Worm (Caenorhabditis elegans): Measurements from ENCODE around the gene vps-15.
A peak's percentile ranks its signal among the peaks of the same experiment; 100 is the strongest.

The vps-15 gene

DNA sequence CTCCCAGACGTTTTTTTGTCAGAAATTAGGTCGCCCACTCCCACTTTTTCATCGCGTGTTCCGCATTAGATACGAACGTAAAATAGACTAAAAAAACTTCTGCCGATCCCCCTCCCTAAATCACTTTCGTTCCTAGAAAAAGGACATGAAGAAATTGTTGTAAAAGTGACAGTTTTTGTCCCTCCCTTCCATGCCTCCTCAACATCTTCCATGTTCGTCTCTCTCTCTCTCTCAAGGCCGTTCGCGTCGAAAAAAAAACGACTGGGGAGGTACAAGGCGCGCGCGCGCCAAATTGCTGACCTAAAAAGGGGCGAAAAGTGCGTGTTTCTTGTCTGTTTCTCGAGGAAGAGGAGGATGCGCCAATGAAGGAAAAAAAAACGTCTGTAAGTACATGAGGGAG lies 13.1 kb upstream of the vps-15 start:
- no peak for TF ChIP-seq scrt-1 (GFP tag; IDR thresholded peaks at IDR 0.05)
- no peak for TF ChIP-seq hmbx-1 (tag; optimal IDR thresholded peaks at IDR 0.05)
- TF ChIP-seq ceh-36 (tag; optimal IDR thresholded peaks at IDR 0.05), result no peak

DNA sequence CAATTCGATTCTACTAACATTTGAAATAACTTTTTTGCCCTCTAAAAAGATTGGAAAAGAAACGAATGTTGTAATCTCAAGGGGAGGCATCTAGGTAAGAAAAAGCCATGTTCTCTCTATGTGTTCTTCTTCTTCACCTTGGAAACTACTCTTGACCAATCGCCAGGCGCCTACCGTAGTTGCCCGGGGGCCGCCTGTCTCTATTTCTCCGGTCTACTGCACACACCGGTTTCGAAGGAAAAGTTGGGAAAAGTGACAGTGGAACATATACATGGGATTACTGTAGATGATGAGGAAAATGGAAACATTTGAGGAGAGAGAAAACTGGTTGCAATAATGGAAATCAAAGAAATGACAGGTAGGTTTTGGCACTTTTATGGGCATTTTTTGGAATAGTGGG lies 10.8 kb upstream of the vps-15 start:
- TF ChIP-seq sea-1 (GFP tag; conservative IDR thresholded peaks at IDR 0.05) (no peak), flt-1 (GFP tag; IDR thresholded peaks at IDR 0.05) (no peak), tbx-37 (GFP tag; conservative IDR thresholded peaks at IDR 0.05) (no peak), ceh-36 (tag; optimal IDR thresholded peaks at IDR 0.05) (no peak), tbx-11 (GFP tag; IDR thresholded peaks at IDR 0.05) (no peak), aly-1 (tag; optimal IDR thresholded peaks at IDR 0.05) (no peak), pes-1 (GFP tag; IDR thresholded peaks at IDR 0.05) (no peak), hmg-4 (GFP tag; optimal IDR thresholded peaks at IDR 0.05) (no peak), ama-1 (optimal IDR thresholded peaks at IDR 0.05) (no peak), ceh-13 (GFP tag; optimal IDR thresholded peaks at IDR 0.05) (no peak), scrt-1 (GFP tag; IDR thresholded peaks at IDR 0.05) (no peak), F13C5.2 (tag; optimal IDR thresholded peaks at IDR 0.05) (no peak), B0310.2 (tag; optimal IDR thresholded peaks at IDR 0.05) (no peak), ets-7 (tag; optimal IDR thresholded peaks at IDR 0.05) (no peak), tra-4 (tag; optimal IDR thresholded peaks at IDR 0.05) (no peak)

DNA sequence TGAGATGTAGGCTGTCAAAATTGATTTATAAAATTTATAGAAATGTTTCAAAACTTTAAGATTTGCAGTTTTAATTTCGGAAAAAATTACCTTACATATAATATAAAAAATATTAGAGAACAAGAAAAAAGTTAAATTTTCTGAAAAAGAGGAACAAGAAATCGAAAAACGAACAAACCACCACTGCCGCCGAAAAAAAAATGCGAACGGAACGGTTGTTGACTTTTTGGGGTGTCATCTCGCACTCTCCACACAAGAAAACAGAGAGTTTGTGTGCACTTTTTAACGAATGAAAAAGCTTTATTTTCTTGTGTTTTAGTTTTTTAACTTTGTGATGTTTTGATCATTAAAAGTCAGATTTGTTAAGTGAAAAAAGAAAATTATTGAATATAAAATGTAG lies 9.6 kb upstream of the vps-15 start:
- TF ChIP-seq aly-1 (tag; optimal IDR thresholded peaks at IDR 0.05) (no peak), ceh-36 (tag; optimal IDR thresholded peaks at IDR 0.05) (no peak), tra-4 (tag; optimal IDR thresholded peaks at IDR 0.05) (no peak), hnd-1 (tag; optimal IDR thresholded peaks at IDR 0.05) (no peak), ceh-13 (GFP tag; optimal IDR thresholded peaks at IDR 0.05) (no peak), flt-1 (GFP tag; IDR thresholded peaks at IDR 0.05) (no peak), sea-1 (GFP tag; conservative IDR thresholded peaks at IDR 0.05) (no peak), hmg-4 (GFP tag; optimal IDR thresholded peaks at IDR 0.05) (no peak), hmbx-1 (tag; optimal IDR thresholded peaks at IDR 0.05) (no peak), F13C5.2 (tag; optimal IDR thresholded peaks at IDR 0.05) (no peak), pes-1 (GFP tag; IDR thresholded peaks at IDR 0.05) (no peak), ets-7 (tag; optimal IDR thresholded peaks at IDR 0.05) (no peak)

- no peak for TF ChIP-seq aly-1 (tag; optimal IDR thresholded peaks at IDR 0.05)
- TF ChIP-seq hmg-4 (GFP tag; optimal IDR thresholded peaks at IDR 0.05), result no peak
- no peak for TF ChIP-seq tra-4 (tag; optimal IDR thresholded peaks at IDR 0.05)
- no peak for TF ChIP-seq flt-1 (GFP tag; IDR thresholded peaks at IDR 0.05)
- no peak for TF ChIP-seq B0310.2 (tag; optimal IDR thresholded peaks at IDR 0.05)
- TF ChIP-seq pes-1 (GFP tag; IDR thresholded peaks at IDR 0.05), result no peak
- peak; percentile 61 for TF ChIP-seq ceh-36 (tag; optimal IDR thresholded peaks at IDR 0.05)
- TF ChIP-seq ets-7 (tag; optimal IDR thresholded peaks at IDR 0.05), result no peak
Observed at ce11 chrII:11923620-11924298, 8.1 kb upstream of the vps-15 start.

DNA sequence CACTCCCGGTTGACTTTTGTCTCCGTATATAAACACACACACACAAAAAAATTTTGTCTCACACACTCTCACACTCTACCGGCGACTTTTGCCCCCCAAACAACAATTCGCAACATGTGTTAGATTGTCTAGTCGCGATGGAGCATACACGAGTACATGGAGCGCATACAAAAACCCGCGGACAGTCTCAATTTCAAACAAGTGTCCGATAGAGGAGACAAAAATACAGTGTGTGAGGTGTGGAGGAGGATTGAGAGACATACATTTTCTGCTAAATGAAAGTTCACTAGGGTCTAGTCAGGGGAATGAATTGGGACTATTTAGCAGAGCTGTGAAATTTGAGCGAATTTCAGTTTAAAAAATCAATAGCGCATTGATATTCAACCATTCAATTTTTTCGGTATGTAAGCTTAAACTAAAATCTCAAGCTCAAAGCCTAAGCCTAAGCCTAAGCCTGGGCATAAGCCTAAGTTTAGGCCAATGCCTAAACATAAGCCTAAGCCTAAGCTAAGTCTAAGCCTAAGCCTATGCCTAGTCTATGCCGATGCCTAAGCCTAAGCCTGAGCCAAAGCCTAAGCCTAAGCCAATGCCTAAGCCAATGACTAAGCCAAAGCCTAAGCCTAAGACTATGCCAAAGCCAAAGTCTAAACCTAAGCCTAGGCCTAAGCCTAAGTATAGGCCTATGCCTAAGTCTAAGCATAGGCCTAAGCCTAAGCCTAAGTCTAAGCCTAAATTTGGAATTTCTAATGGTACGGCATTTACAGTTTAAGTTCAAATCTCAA lies 7.3 kb upstream of the vps-15 start:
- no peak for TF ChIP-seq tra-4 (tag; optimal IDR thresholded peaks at IDR 0.05)
- peak; percentile 79 for TF ChIP-seq ceh-36 (tag; optimal IDR thresholded peaks at IDR 0.05)
- no peak for TF ChIP-seq B0310.2 (tag; optimal IDR thresholded peaks at IDR 0.05)

ce11 chrII:11917530-11917952 lies 1.9 kb upstream of the vps-15 start:
- TF ChIP-seq F13C5.2 (tag; optimal IDR thresholded peaks at IDR 0.05) (no peak), tra-4 (tag; optimal IDR thresholded peaks at IDR 0.05) (no peak), scrt-1 (GFP tag; IDR thresholded peaks at IDR 0.05) (no peak), pes-1 (GFP tag; IDR thresholded peaks at IDR 0.05) (no peak), tbx-11 (GFP tag; IDR thresholded peaks at IDR 0.05) (no peak), ceh-36 (tag; optimal IDR thresholded peaks at IDR 0.05) (no peak), hmbx-1 (tag; optimal IDR thresholded peaks at IDR 0.05) (no peak), sea-1 (GFP tag; conservative IDR thresholded peaks at IDR 0.05) (no peak), ama-1 (optimal IDR thresholded peaks at IDR 0.05) (no peak), B0310.2 (tag; optimal IDR thresholded peaks at IDR 0.05) (no peak), aly-1 (tag; optimal IDR thresholded peaks at IDR 0.05) (no peak), ceh-13 (GFP tag; optimal IDR thresholded peaks at IDR 0.05) (no peak), flt-1 (GFP tag; IDR thresholded peaks at IDR 0.05) (no peak), tbx-37 (GFP tag; conservative IDR thresholded peaks at IDR 0.05) (no peak)

ce11 chrII:11916945-11917344 lies 1.3 kb upstream of the vps-15 start:
- TF ChIP-seq B0310.2 (tag; optimal IDR thresholded peaks at IDR 0.05), result no peak
- TF ChIP-seq tbx-37 (GFP tag; conservative IDR thresholded peaks at IDR 0.05), result no peak
- no peak for TF ChIP-seq sea-1 (GFP tag; conservative IDR thresholded peaks at IDR 0.05)
- no peak for TF ChIP-seq ceh-13 (GFP tag; optimal IDR thresholded peaks at IDR 0.05)
- no peak for TF ChIP-seq hmbx-1 (tag; optimal IDR thresholded peaks at IDR 0.05)
- no peak for TF ChIP-seq ceh-36 (tag; optimal IDR thresholded peaks at IDR 0.05)
- TF ChIP-seq hnd-1 (tag; optimal IDR thresholded peaks at IDR 0.05), result no peak
- TF ChIP-seq flt-1 (GFP tag; IDR thresholded peaks at IDR 0.05), result no peak
- TF ChIP-seq tra-4 (tag; optimal IDR thresholded peaks at IDR 0.05), result no peak
- no peak for TF ChIP-seq ama-1 (optimal IDR thresholded peaks at IDR 0.05)
- TF ChIP-seq tbx-11 (GFP tag; IDR thresholded peaks at IDR 0.05), result no peak
- TF ChIP-seq ets-7 (tag; optimal IDR thresholded peaks at IDR 0.05), result no peak
- TF ChIP-seq aly-1 (tag; optimal IDR thresholded peaks at IDR 0.05), result no peak
- TF ChIP-seq hmg-4 (GFP tag; optimal IDR thresholded peaks at IDR 0.05), result no peak
- no peak for TF ChIP-seq F13C5.2 (tag; optimal IDR thresholded peaks at IDR 0.05)
- TF ChIP-seq pes-1 (GFP tag; IDR thresholded peaks at IDR 0.05), result no peak
- no peak for TF ChIP-seq scrt-1 (GFP tag; IDR thresholded peaks at IDR 0.05)
